Fruit fly (Drosophila melanogaster) whole organism, embryonic: ENCODE results near the gene CG15023.

ENCODE experiments used
- Awh ChIP-seq: fragments of 200-800 bp; sonication (Bioruptor generic); IDR thresholded peaks from 2 replicates; pipeline ENCODE4, ENCODE4 v1.3.6; 2022; ENCODE audit warnings: missing biosample characterization, missing genetic modification characterization
- CG10274 ChIP-seq: fragments of 200-800 bp; sonication (Bioruptor generic); optimal IDR thresholded peaks from 3 replicates; lab custom pipeline; 2017; ENCODE audit warnings: missing biosample characterization, mild to moderate bottlenecking, missing genetic modification characterization
- CG12071 ChIP-seq: fragments of 200-800 bp; sonication (Bioruptor generic); optimal IDR thresholded peaks from 3 replicates; lab custom pipeline; 2018; ENCODE audit warnings: missing biosample characterization, mild to moderate bottlenecking, missing genetic modification characterization
- CG12104 ChIP-seq: fragments of 200-800 bp; sonication (Bioruptor generic); optimal IDR thresholded peaks from 3 replicates; lab custom pipeline; 2016; ENCODE audit warnings: missing biosample characterization, missing genetic modification characterization
- CG12744 ChIP-seq: fragments of 200-800 bp; sonication (Bioruptor generic); optimal IDR thresholded peaks from 2 replicates; lab custom pipeline; 2016; ENCODE audit warnings: missing biosample characterization, missing genetic modification characterization
- CG13775 ChIP-seq: fragments of 200-800 bp; sonication (Bioruptor generic); optimal IDR thresholded peaks from 3 replicates; lab custom pipeline; 2017; ENCODE audit warnings: missing biosample characterization, mild to moderate bottlenecking, missing genetic modification characterization
- CG14014 ChIP-seq: fragments of 200-800 bp; sonication (Bioruptor generic); IDR thresholded peaks from 2 replicates; pipeline ENCODE4 v1.3.6; 2022; ENCODE audit warnings: missing biosample characterization, missing genetic modification characterization
- CG14050 ChIP-seq: fragments of 200-800 bp; sonication (Bioruptor generic); IDR thresholded peaks from 3 replicates; pipeline ENCODE4 v1.3.6; 2022; ENCODE audit warnings: missing biosample characterization, missing genetic modification characterization
- CG14441 ChIP-seq: fragments of 200-800 bp; sonication (Bioruptor generic); IDR thresholded peaks from 2 replicates; pipeline ENCODE4 v1.3.6; 2022; ENCODE audit warnings: missing biosample characterization, missing genetic modification characterization
- CG17359 ChIP-seq: fragments of 200-800 bp; sonication (Bioruptor generic); optimal IDR thresholded peaks from 3 replicates; lab custom pipeline; 2018; ENCODE audit warnings: missing biosample characterization, mild to moderate bottlenecking, missing genetic modification characterization, moderate library complexity
- CG17361 ChIP-seq: fragments of 200-800 bp; sonication (Bioruptor generic); IDR thresholded peaks from 3 replicates; pipeline ENCODE4 v1.3.6; 2022; ENCODE audit warnings: missing biosample characterization, missing genetic modification characterization
- CG30431 ChIP-seq: fragments of 200-800 bp; sonication (Bioruptor generic); optimal IDR thresholded peaks from 2 replicates; lab custom pipeline; 2017; ENCODE audit warnings: missing biosample characterization, missing genetic modification characterization
- CG4854 ChIP-seq: fragments of 200-800 bp; sonication (Bioruptor generic); optimal IDR thresholded peaks from 2 replicates; lab custom pipeline; 2016; ENCODE audit warnings: missing biosample characterization, missing genetic modification characterization, inconsistent platforms
- CG7963 ChIP-seq: fragments of 200-800 bp; sonication (Bioruptor generic); IDR thresholded peaks from 3 replicates; pipeline ENCODE4 v1.3.6; 2022; ENCODE audit warnings: missing biosample characterization, missing genetic modification characterization; ENCODE audit not compliant: partially characterized antibody
- Camta ChIP-seq: fragments of 200-800 bp; sonication (Bioruptor generic); optimal IDR thresholded peaks from 2 replicates; lab custom pipeline; 2016; ENCODE audit warnings: missing biosample characterization, missing genetic modification characterization
- Dek ChIP-seq: fragments of 200-800 bp; sonication (Bioruptor generic); optimal IDR thresholded peaks from 3 replicates; lab custom pipeline; 2019; ENCODE audit warnings: missing biosample characterization, mild to moderate bottlenecking, missing genetic modification characterization, moderate library complexity
- Doc2 ChIP-seq: fragments of 200-800 bp; sonication (Bioruptor generic); IDR thresholded peaks from 2 replicates; pipeline ENCODE4 v1.3.6; 2022; ENCODE audit warnings: missing biosample characterization, missing genetic modification characterization
- E2f2 ChIP-seq: fragments of 200-800 bp; sonication (Bioruptor generic); IDR thresholded peaks from 2 replicates; pipeline ENCODE4 v1.3.6; 2022; ENCODE audit warnings: missing biosample characterization, missing genetic modification characterization
- H15 ChIP-seq: fragments of 200-800 bp; sonication (Bioruptor generic); IDR thresholded peaks from 3 replicates; pipeline ENCODE4 v1.3.6; 2022; ENCODE audit warnings: missing biosample characterization, missing genetic modification characterization
- Hr3 ChIP-seq: fragments of 200-800 bp; sonication (Bioruptor generic); optimal IDR thresholded peaks from 3 replicates; lab custom pipeline; 2016; ENCODE audit warnings: missing biosample characterization, missing genetic modification characterization
- Max ChIP-seq: fragments of 200-800 bp; sonication (Bioruptor generic); optimal IDR thresholded peaks from 2 replicates; lab custom pipeline; 2016; ENCODE audit warnings: missing biosample characterization, mild to moderate bottlenecking, missing genetic modification characterization
- Rfx ChIP-seq: fragments of 200-800 bp; sonication (Bioruptor generic); IDR thresholded peaks from 2 replicates; pipeline ENCODE4 v1.3.6; 2022; ENCODE audit warnings: missing biosample characterization, missing genetic modification characterization
- Sin3A ChIP-seq: fragments of >200 bp; optimal IDR thresholded peaks from 2 replicates; lab custom pipeline; 2018
- Spps ChIP-seq: fragments of 200-800 bp; sonication (Bioruptor generic); optimal IDR thresholded peaks from 2 replicates; lab custom pipeline; 2018; ENCODE audit warnings: missing biosample characterization, mild to moderate bottlenecking, missing genetic modification characterization
- abd-A ChIP-seq: fragments of 200-800 bp; sonication (Bioruptor generic); optimal IDR thresholded peaks from 3 replicates; lab custom pipeline; 2019; ENCODE audit warnings: missing biosample characterization, mild to moderate bottlenecking, missing genetic modification characterization, moderate library complexity
- ap ChIP-seq: fragments of 200-800 bp; sonication (Bioruptor generic); IDR thresholded peaks from 2 replicates; pipeline ENCODE4 v1.3.6; 2022; ENCODE audit warnings: missing biosample characterization, missing genetic modification characterization
- bsh ChIP-seq, 2 experiments: fragments of 200-800 bp; sonication (Bioruptor generic); optimal IDR thresholded peaks; 2 replicates each; lab custom pipeline; 2017 to 2018; ENCODE audit warnings: mild to moderate bottlenecking in 2 of 2, missing biosample characterization in 2 of 2, missing genetic modification characterization in 2 of 2, moderate library complexity in 1 of 2
- chinmo ChIP-seq: fragments of 200-800 bp; sonication (Bioruptor generic); IDR thresholded peaks from 4 replicates; pipeline ENCODE4 v1.3.6; 2022; ENCODE audit warnings: missing biosample characterization, missing genetic modification characterization; ENCODE audit not compliant: partially characterized antibody
- crol ChIP-seq: fragments of 200-800 bp; sonication (Bioruptor generic); IDR thresholded peaks from 2 replicates; pipeline ENCODE4 v1.3.6; 2022; ENCODE audit warnings: missing biosample characterization, missing genetic modification characterization
- disco-r ChIP-seq: fragments of 200-800 bp; sonication (Bioruptor generic); optimal IDR thresholded peaks from 2 replicates; lab custom pipeline; 2016; ENCODE audit warnings: missing biosample characterization, missing genetic modification characterization
- dysf ChIP-seq: fragments of 200-800 bp; sonication (Bioruptor generic); IDR thresholded peaks from 3 replicates; pipeline ENCODE4 v1.3.6; 2022; ENCODE audit warnings: missing biosample characterization, missing genetic modification characterization
- gce ChIP-seq: fragments of 200-800 bp; sonication (Bioruptor generic); IDR thresholded peaks from 3 replicates; pipeline ENCODE4 v1.3.6; 2022; ENCODE audit warnings: missing biosample characterization, missing genetic modification characterization
- grau ChIP-seq: fragments of 200-800 bp; optimal IDR thresholded peaks from 3 replicates; lab custom pipeline; 2019; ENCODE audit warnings: missing biosample characterization, mild to moderate bottlenecking, missing genetic modification characterization, moderate library complexity
- hb ChIP-seq: fragments of 200-800 bp; sonication (Bioruptor generic); IDR thresholded peaks from 3 replicates; pipeline ENCODE4 v1.3.6; 2022; ENCODE audit warnings: missing biosample characterization, missing genetic modification characterization; ENCODE audit not compliant: partially characterized antibody
- lbe ChIP-seq: fragments of 200-800 bp; sonication (Bioruptor generic); optimal IDR thresholded peaks from 2 replicates; lab custom pipeline; 2016; ENCODE audit warnings: missing biosample characterization, mild to moderate bottlenecking, missing genetic modification characterization
- lov ChIP-seq, 2 experiments: fragments of 200-800 bp in 1 of 2; fragments of >200 bp in 1 of 2; sonication (Bioruptor generic) in 1 of 2; IDR thresholded peaks in 1 of 2; optimal IDR thresholded peaks in 1 of 2; 2 replicates in 1 of 2; 3 replicates in 1 of 2; pipeline versions ENCODE4 v1.3.6 to Lab custom; 2017 to 2022; ENCODE audit warnings: missing biosample characterization in 1 of 2, missing genetic modification characterization in 1 of 2
- mirr ChIP-seq: fragments of 200-800 bp; sonication (Bioruptor generic); optimal IDR thresholded peaks from 3 replicates; lab custom pipeline; 2018; ENCODE audit warnings: missing biosample characterization, mild to moderate bottlenecking, missing genetic modification characterization
- mld ChIP-seq: fragments of 200-800 bp; sonication (Bioruptor generic); IDR thresholded peaks from 3 replicates; pipeline ENCODE4 v1.3.6; 2022; ENCODE audit warnings: missing biosample characterization, missing genetic modification characterization; ENCODE audit not compliant: partially characterized antibody
- nom ChIP-seq: fragments of 200-800 bp; sonication (Bioruptor generic); optimal IDR thresholded peaks from 2 replicates; lab custom pipeline; 2017; ENCODE audit warnings: missing biosample characterization, missing genetic modification characterization, mild to moderate bottlenecking, moderate library complexity, missing genetic modification reagents
- otp ChIP-seq: fragments of 200-800 bp; sonication (Bioruptor generic); IDR thresholded peaks from 3 replicates; pipeline ENCODE4, ENCODE4 v1.3.6; 2022; ENCODE audit warnings: missing biosample characterization, missing genetic modification characterization
- pan ChIP-seq, 4 experiments: fragments of >200 bp in 3 of 4; fragments of 200-800 bp in 1 of 4; sonication (Bioruptor generic) in 1 of 4; optimal IDR thresholded peaks in 3 of 4; IDR thresholded peaks in 1 of 4; 2 replicates each; pipeline versions ENCODE4 v1.3.6 to Lab custom; 2017 to 2022; ENCODE audit warnings: missing biosample characterization in 2 of 4, missing genetic modification characterization in 2 of 4, mixed read lengths in 1 of 4
- pita ChIP-seq: fragments of 200-800 bp; sonication (Bioruptor generic); optimal IDR thresholded peaks from 2 replicates; lab custom pipeline; 2017; ENCODE audit warnings: missing biosample characterization, mild to moderate bottlenecking, missing genetic modification characterization
- pnt ChIP-seq: fragments of 200-800 bp; sonication (Bioruptor generic); optimal IDR thresholded peaks from 3 replicates; lab custom pipeline; 2016; ENCODE audit warnings: missing biosample characterization, missing genetic modification characterization
- rib ChIP-seq: fragments of 200-800 bp; sonication (Bioruptor generic); IDR thresholded peaks from 2 replicates; pipeline ENCODE4 v1.3.6; 2022; ENCODE audit warnings: missing biosample characterization, missing genetic modification characterization
- sna ChIP-seq: fragments of 200-800 bp; sonication (Bioruptor generic); IDR thresholded peaks from 2 replicates; pipeline ENCODE4 v1.3.6; 2022; ENCODE audit warnings: missing biosample characterization, missing genetic modification characterization; ENCODE audit not compliant: partially characterized antibody
- so ChIP-seq: fragments of 200-800 bp; sonication (Bioruptor generic); IDR thresholded peaks from 3 replicates; pipeline ENCODE4 v1.3.6; 2022; ENCODE audit warnings: missing biosample characterization, missing genetic modification characterization
- stc ChIP-seq: fragments of 200-800 bp; sonication (Bioruptor generic); IDR thresholded peaks from 2 replicates; pipeline ENCODE4 v1.3.6; 2022; ENCODE audit warnings: missing biosample characterization, missing genetic modification characterization

Gene CG15023

dm6 chr3L:4494603-4495002 is 33.3 kb upstream of the CG15023 start:
- TF ChIP-seq CG17359 (tag; lab: Kevin White, UChicago) = no peak
- no peak for TF ChIP-seq CG14050 (GFP tag; lab: Robert Waterston, UW)
- no peak for TF ChIP-seq CG12071 (GFP tag; lab: Kevin White, UChicago)
- no peak for TF ChIP-seq stc
- TF ChIP-seq nom (GFP tag; lab: Kevin White, UChicago) = peak; percentile 79
- no peak for TF ChIP-seq abd-A (tag; lab: Kevin White, UChicago)
- TF ChIP-seq CG4854 (GFP tag; lab: Kevin White, UChicago) = no peak
- no peak for TF ChIP-seq Awh (GFP tag; lab: Robert Waterston, UW)
- no peak for TF ChIP-seq Spps (tag; lab: Kevin White, UChicago)
- TF ChIP-seq lbe = peak; percentile 62
- TF ChIP-seq bsh (GFP tag; optimal IDR thresholded peaks at IDR 0.05; lab: Kevin White, UChicago) = peak in 1 of 2 experiments; percentile 49
- no peak for TF ChIP-seq gce (GFP tag; lab: Robert Waterston, UW)
- no peak for TF ChIP-seq so
- no peak for TF ChIP-seq Camta (GFP tag; lab: Kevin White, UChicago)
- TF ChIP-seq CG14441 (GFP tag; lab: Robert Waterston, UW) = no peak
- TF ChIP-seq CG13775 = no peak
- TF ChIP-seq grau = no peak
- no peak for TF ChIP-seq Max (GFP tag; lab: Kevin White, UChicago)
- TF ChIP-seq CG14014 (GFP tag; lab: Robert Waterston, UW) = no peak
- no peak for TF ChIP-seq lov (optimal IDR thresholded peaks at IDR 0.05; lab: Kevin White, UChicago)
- TF ChIP-seq lov (GFP tag; IDR thresholded peaks at IDR 0.05; lab: Robert Waterston, UW) = no peak
- no peak for TF ChIP-seq CG17361 (GFP tag; lab: Robert Waterston, UW)
- TF ChIP-seq CG30431 (GFP tag; lab: Kevin White, UChicago) = no peak

DNA sequence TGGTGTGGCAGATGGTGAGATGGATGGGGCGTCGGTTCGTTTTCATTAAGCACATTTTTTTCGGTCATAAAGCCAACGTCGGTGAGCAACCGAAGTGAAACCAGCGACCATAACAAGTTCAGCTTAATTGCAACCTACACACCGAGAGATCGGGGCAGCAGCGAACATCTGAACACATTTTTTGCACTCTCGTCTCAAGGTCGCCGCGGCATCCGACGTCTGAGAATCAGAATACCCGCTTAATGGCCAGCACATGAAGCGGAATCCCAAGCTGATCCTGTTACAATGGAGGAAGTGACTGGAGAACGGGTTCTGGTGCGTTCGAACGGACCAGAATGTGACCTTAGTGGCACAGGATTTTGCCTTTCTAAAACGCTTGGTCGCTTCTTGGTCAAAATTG is 32.3 kb upstream of the CG15023 start:
- TF ChIP-seq disco-r (no peak), mld (GFP tag; lab: Robert Waterston, UW) (no peak), Dek (no peak), Doc2 (GFP tag; lab: Robert Waterston, UW) (peak; percentile 20; the same call in 1 of the 2 replicates), ap (GFP tag; lab: Robert Waterston, UW) (no peak)
- TF ChIP-seq, all 482 proteins: peak for 1

DNA sequence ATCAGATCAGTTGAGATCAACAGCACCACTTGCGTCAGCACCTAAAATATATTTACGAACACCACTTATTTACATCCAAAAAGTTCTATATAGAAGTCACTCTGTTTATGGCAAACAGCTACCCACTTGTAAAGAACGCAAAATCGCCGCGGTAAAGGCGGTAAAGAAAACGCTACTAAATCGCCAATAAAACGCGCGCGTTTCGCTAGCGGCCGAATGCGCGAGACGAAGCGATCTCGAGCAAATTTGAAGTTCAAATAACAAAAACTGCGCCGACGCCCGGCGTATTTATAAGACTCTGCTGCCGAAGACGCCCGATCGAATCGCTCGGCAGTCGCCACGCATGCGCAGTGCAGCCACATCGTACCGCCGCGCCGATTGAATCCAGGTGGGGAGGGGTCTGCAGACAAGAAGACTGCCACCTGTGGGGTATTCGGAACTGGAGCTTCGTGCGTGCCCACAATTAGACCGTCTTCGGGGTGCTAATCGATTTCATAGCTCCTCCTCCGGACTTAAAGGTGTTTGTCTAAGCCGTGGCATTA is 29.5 kb upstream of the CG15023 start, which contains the start of gene CG13722:
Gene CG13722, minus strand, starts transcription at position 262 of the 542 bp plus-strand sequence.
- no peak for TF ChIP-seq pnt (GFP tag; lab: Kevin White, UChicago)
- no peak for TF ChIP-seq Sin3A (lab: Kevin White, UChicago)
- TF ChIP-seq crol (GFP tag; lab: Robert Waterston, UW) = 0 out of 2 replicates have a peak, but pooled peaks have one; percentile 47
- no peak for TF ChIP-seq mirr (GFP tag; lab: Kevin White, UChicago)
- TF ChIP-seq H15 (GFP tag; lab: Robert Waterston, UW) = 0 out of 3 replicates have a peak, but pooled peaks have one; percentile 34
- no peak for TF ChIP-seq pan (optimal IDR thresholded peaks at IDR 0.05; lab: Kevin White, UChicago)
- peak in 1 of 2 experiments; percentile 15 for TF ChIP-seq pan (GFP tag; optimal IDR thresholded peaks at IDR 0.05 in 1 of 2, IDR thresholded peaks at IDR 0.05 in 1 of 2)
- peak; percentile 60 for TF ChIP-seq nom (GFP tag; lab: Kevin White, UChicago)
- TF ChIP-seq rib (GFP tag; lab: Robert Waterston, UW) = no peak
- TF ChIP-seq Hr3 = no peak
- TF ChIP-seq dysf (GFP tag; lab: Robert Waterston, UW) = 0 out of 3 replicates have a peak, but pooled peaks have one; percentile 14
- no peak for TF ChIP-seq CG12104 (GFP tag; lab: Kevin White, UChicago)
- peak; percentile 13 for TF ChIP-seq CG10274 (GFP tag; lab: Kevin White, UChicago)
- TF ChIP-seq hb = no peak
- peak; percentile 16; the same call in 1 of the 2 replicates for TF ChIP-seq CG14441 (GFP tag; lab: Robert Waterston, UW)
- 0 out of 2 replicates have a peak, but pooled peaks have one; percentile 18 for TF ChIP-seq sna (GFP tag; lab: Robert Waterston, UW)
- 0 out of 4 replicates have a peak, but pooled peaks have one; percentile 64 for TF ChIP-seq chinmo (GFP tag; lab: Robert Waterston, UW)
- TF ChIP-seq pita = no peak
- TF ChIP-seq otp (GFP tag; lab: Robert Waterston, UW) = peak; percentile 65; the same call in 2 of the 3 replicates
- TF ChIP-seq CG7963 (GFP tag; lab: Robert Waterston, UW) = 0 out of 3 replicates have a peak, but pooled peaks have one; percentile 7
- 0 out of 2 replicates have a peak, but pooled peaks have one; percentile 13 for TF ChIP-seq E2f2
- TF ChIP-seq Rfx = 0 out of 2 replicates have a peak, but pooled peaks have one; percentile 18
- TF ChIP-seq CG12744 (GFP tag; lab: Kevin White, UChicago) = no peak
